Fruit fly (Drosophila melanogaster): ENCODE measurements around the gene Rdh.

Gene Rdh

dm6 chr3L:3824790-3825484 is at the start of gene Rdh:
Gene Rdh, plus strand, starts transcription at chr3L:3825449.
- no peak for TF ChIP-seq ttk (optimal IDR thresholded peaks at IDR 0.05)
- TF ChIP-seq insv (optimal IDR thresholded peaks at IDR 0.05) = no peak
- no peak for TF ChIP-seq psq (optimal IDR thresholded peaks at IDR 0.05)
- TF ChIP-seq Sin3A (optimal IDR thresholded peaks at IDR 0.05) = no peak
- TF ChIP-seq h (optimal IDR thresholded peaks at IDR 0.05) = no peak
- TF ChIP-seq Myc (optimal IDR thresholded peaks at IDR 0.05) = no peak

dm6 chr3L:3776559-3777097 is 48.6 kb upstream of the Rdh start:
- no peak for TF ChIP-seq ttk (optimal IDR thresholded peaks at IDR 0.05)
- TF ChIP-seq h (optimal IDR thresholded peaks at IDR 0.05) = no peak

- TF ChIP-seq psq (optimal IDR thresholded peaks at IDR 0.05) (no peak), Myc (optimal IDR thresholded peaks at IDR 0.05) (no peak), h (optimal IDR thresholded peaks at IDR 0.05) (no peak), insv (optimal IDR thresholded peaks at IDR 0.05) (no peak), Sin3A (optimal IDR thresholded peaks at IDR 0.05) (no peak), ttk (optimal IDR thresholded peaks at IDR 0.05) (no peak)
Observed at dm6 chr3L:3778463-3778862, 46.8 kb upstream of the Rdh start.

dm6 chr3L:3782584-3783218 is 42.5 kb upstream of the Rdh start:
- TF ChIP-seq ttk (optimal IDR thresholded peaks at IDR 0.05) (no peak), Sin3A (optimal IDR thresholded peaks at IDR 0.05) (no peak)

DNA sequence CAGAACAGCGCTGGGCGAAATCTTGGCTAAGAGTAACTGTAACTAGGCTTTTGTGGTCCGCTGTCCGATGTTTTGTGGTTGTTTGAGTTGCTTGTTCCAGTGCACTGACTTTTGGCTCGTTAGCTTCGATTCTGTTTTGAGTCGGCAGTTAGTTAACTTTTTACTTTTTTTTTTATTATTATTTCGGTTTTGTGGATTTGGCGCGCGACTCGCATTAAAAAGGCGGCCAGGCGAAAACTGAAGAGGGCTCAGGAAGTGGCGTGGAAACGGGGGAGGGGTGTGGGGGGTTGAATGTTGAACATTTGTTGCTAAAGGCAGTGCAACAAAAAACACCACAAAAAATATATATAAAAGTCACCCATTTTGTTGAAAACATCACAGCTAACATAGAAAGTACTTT is 41.8 kb upstream of the Rdh start:
- TF ChIP-seq insv (optimal IDR thresholded peaks at IDR 0.05) (no peak), psq (optimal IDR thresholded peaks at IDR 0.05) (no peak), ttk (optimal IDR thresholded peaks at IDR 0.05) (no peak), Sin3A (optimal IDR thresholded peaks at IDR 0.05) (no peak), Myc (optimal IDR thresholded peaks at IDR 0.05) (no peak), h (optimal IDR thresholded peaks at IDR 0.05) (no peak)

DNA sequence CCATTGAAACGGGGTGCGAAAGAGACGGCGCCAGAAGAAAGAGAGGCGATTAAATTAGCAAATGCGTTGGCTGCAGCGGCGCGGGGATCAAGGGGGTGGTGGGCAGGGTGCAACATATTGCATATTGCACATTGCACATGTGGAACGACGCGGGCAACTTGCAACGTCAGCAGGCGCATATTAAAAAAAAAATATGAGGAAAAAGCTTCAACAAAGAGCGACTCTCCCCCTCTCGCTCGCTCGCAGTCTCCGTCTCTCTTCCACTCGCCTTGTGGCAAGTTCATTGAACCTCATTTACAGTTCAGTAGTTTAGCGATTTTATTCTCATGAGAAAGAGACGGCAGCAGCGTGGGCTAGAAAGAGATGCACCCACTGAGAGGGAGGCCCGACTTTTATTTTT is 41.2 kb upstream of the Rdh start:
- TF ChIP-seq insv (optimal IDR thresholded peaks at IDR 0.05) (no peak), Sin3A (optimal IDR thresholded peaks at IDR 0.05) (no peak), ttk (optimal IDR thresholded peaks at IDR 0.05) (no peak), psq (optimal IDR thresholded peaks at IDR 0.05) (no peak), Myc (optimal IDR thresholded peaks at IDR 0.05) (no peak), h (optimal IDR thresholded peaks at IDR 0.05) (no peak)

dm6 chr3L:3785002-3785661 is 40.1 kb upstream of the Rdh start:
- TF ChIP-seq h (optimal IDR thresholded peaks at IDR 0.05) (no peak), psq (optimal IDR thresholded peaks at IDR 0.05) (no peak), insv (optimal IDR thresholded peaks at IDR 0.05) (no peak), ttk (optimal IDR thresholded peaks at IDR 0.05) (no peak)

dm6 chr3L:3785688-3786087 is 39.6 kb upstream of the Rdh start:
- TF ChIP-seq ttk (optimal IDR thresholded peaks at IDR 0.05) (no peak), psq (optimal IDR thresholded peaks at IDR 0.05) (no peak), insv (optimal IDR thresholded peaks at IDR 0.05) (no peak), Myc (optimal IDR thresholded peaks at IDR 0.05) (no peak), Sin3A (optimal IDR thresholded peaks at IDR 0.05) (no peak), h (optimal IDR thresholded peaks at IDR 0.05) (no peak)

DNA sequence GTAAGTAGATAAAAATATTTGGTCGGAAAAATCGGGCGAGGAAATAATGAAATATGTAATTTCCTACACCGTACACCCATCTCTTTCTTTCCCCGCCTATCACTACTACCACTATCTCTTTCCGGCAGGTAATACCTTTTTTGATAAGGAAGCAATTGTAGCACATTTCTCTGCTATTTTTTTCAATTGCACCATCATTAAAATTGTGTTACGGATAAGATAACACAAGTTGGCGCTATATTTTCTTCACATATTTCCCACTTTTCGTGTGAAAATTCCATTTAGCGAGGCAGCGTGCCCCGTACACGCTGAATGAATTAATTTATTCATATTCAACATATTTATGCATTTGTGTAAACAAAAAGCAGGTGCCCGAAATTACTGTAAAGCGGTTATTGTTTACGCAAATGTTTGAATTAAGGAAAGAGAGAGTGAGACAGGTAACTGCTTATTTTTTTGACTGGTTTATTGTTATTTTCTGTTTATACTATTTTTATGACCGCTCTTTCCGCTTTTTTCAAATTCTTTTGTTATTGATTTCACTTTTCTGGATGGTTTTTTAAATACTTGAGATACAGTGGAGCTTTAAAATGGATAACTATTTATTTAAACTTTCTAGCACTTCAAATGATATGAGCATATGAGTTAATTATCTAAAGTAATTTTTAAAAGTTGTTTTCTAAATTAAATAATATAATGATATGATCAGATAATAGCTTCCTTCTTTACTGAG is 38.7 kb upstream of the Rdh start:
- TF ChIP-seq insv (optimal IDR thresholded peaks at IDR 0.05) = no peak
- TF ChIP-seq h (optimal IDR thresholded peaks at IDR 0.05) = no peak
- TF ChIP-seq Sin3A (optimal IDR thresholded peaks at IDR 0.05) = no peak
- TF ChIP-seq Myc (optimal IDR thresholded peaks at IDR 0.05) = no peak
- TF ChIP-seq ttk (optimal IDR thresholded peaks at IDR 0.05) = no peak
- no peak for TF ChIP-seq psq (optimal IDR thresholded peaks at IDR 0.05)

- TF ChIP-seq psq (optimal IDR thresholded peaks at IDR 0.05) (no peak), ttk (optimal IDR thresholded peaks at IDR 0.05) (no peak), h (optimal IDR thresholded peaks at IDR 0.05) (no peak), insv (optimal IDR thresholded peaks at IDR 0.05) (no peak), Myc (optimal IDR thresholded peaks at IDR 0.05) (no peak), Sin3A (optimal IDR thresholded peaks at IDR 0.05) (no peak)
Observed at dm6 chr3L:3787077-3787433, 38.2 kb upstream of the Rdh start.

dm6 chr3L:3787595-3788151 is 37.6 kb upstream of the Rdh start:
- TF ChIP-seq insv (optimal IDR thresholded peaks at IDR 0.05) (no peak), Sin3A (optimal IDR thresholded peaks at IDR 0.05) (no peak), h (optimal IDR thresholded peaks at IDR 0.05) (no peak), ttk (optimal IDR thresholded peaks at IDR 0.05) (no peak), psq (optimal IDR thresholded peaks at IDR 0.05) (no peak), Myc (optimal IDR thresholded peaks at IDR 0.05) (no peak)
